Fruit fly (Drosophila melanogaster): ENCODE data around the gene knrl.

DNA sequence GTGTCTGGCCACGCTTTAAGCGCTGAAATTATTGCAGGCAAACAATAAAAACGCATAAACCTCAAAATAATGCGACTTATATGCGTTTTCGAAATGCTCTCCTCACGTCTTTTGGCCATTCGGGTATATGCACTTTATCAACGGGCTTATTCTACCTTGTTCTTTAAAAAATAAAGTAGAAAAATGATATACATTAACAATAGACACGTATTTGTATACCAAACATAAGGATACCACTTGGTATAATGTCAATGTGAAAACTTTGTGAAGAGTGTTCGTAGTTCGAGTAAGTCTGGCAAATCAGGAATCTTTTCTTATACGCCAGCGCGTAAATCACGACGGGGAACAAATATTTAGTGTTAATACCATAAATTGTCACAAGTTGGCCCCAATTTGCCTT is 64.1 kb downstream of the knrl start:
- peak; percentile 59 for TF ChIP-seq spab (GFP tag; optimal IDR thresholded peaks at IDR 0.05)
- peak; percentile 57 for TF ChIP-seq CG6808 (GFP tag; optimal IDR thresholded peaks at IDR 0.05)
- peak; percentile 90 for TF ChIP-seq Sox102F (GFP tag; optimal IDR thresholded peaks at IDR 0.05)
- no peak for TF ChIP-seq CG11294 (GFP tag; IDR thresholded peaks at IDR 0.05)
- TF ChIP-seq Smox (GFP tag; optimal IDR thresholded peaks at IDR 0.05), result peak; percentile 84
- TF ChIP-seq CG3032 (tag; optimal IDR thresholded peaks at IDR 0.05), result peak; percentile 78
